Fruit fly (Drosophila melanogaster): ENCODE results near the gene CG6299.

Gene CG6299

dm6 chrX:15453121-15453520 is 9.4 kb upstream of the CG6299 start, which contains the start of gene CG11655 (continued):
- TF ChIP-seq trem (tag; optimal IDR thresholded peaks at IDR 0.05), result peak; percentile 16
- TF ChIP-seq CG12659 (GFP tag; optimal IDR thresholded peaks at IDR 0.05), result peak; percentile 29
- TF ChIP-seq CG3995 (GFP tag; optimal IDR thresholded peaks at IDR 0.05), result no peak
- no peak for TF ChIP-seq Awh (GFP tag; IDR thresholded peaks at IDR 0.05)
- no peak for TF ChIP-seq CG6272 (GFP tag; IDR thresholded peaks at IDR 0.05)
- TF ChIP-seq tgo (GFP tag; IDR thresholded peaks at IDR 0.05), result peak; percentile 21; the same call in 1 of the 3 replicates
- TF ChIP-seq sr (GFP tag; IDR thresholded peaks at IDR 0.05), result no peak
- TF ChIP-seq CG7987 (GFP tag; optimal IDR thresholded peaks at IDR 0.05), result no peak
- no peak for TF ChIP-seq en (GFP tag; optimal IDR thresholded peaks at IDR 0.05)
- TF ChIP-seq Abd-B (GFP tag; optimal IDR thresholded peaks at IDR 0.05), result peak; percentile 33
- TF ChIP-seq Kr (GFP tag; optimal IDR thresholded peaks at IDR 0.05), result no peak
- no peak for TF ChIP-seq CG14860 (GFP tag; IDR thresholded peaks at IDR 0.05; ENCODE audit: partially characterized antibody)
- no peak for TF ChIP-seq ab (GFP tag; optimal IDR thresholded peaks at IDR 0.05)
- TF ChIP-seq vvl (GFP tag; IDR thresholded peaks at IDR 0.05), result peak; percentile 61
- TF ChIP-seq CrebB (tag; optimal IDR thresholded peaks at IDR 0.05), result no peak
- peak; percentile 45 for TF ChIP-seq nom (GFP tag; optimal IDR thresholded peaks at IDR 0.05)
- peak; percentile 19 for TF ChIP-seq CG8924 (tag; optimal IDR thresholded peaks at IDR 0.05)
- TF ChIP-seq sima (GFP tag; optimal IDR thresholded peaks at IDR 0.05), result no peak
- TF ChIP-seq Max (GFP tag; optimal IDR thresholded peaks at IDR 0.05), result no peak
- peak; percentile 15 for TF ChIP-seq CG34376 (GFP tag; optimal IDR thresholded peaks at IDR 0.05)
- TF ChIP-seq ttk (GFP tag; IDR thresholded peaks at IDR 0.05), result no peak
- 0 out of 2 replicates have a peak, but pooled peaks have one; percentile 53 for TF ChIP-seq GATAe (GFP tag; conservative IDR thresholded peaks at IDR 0.05)
- no peak for TF ChIP-seq tap (tag; optimal IDR thresholded peaks at IDR 0.05)
- TF ChIP-seq Ssrp (tag; optimal IDR thresholded peaks at IDR 0.05), result peak; percentile 6
- peak; percentile 64 for TF ChIP-seq slbo (GFP tag; IDR thresholded peaks at IDR 0.05)
- TF ChIP-seq Fer2 (tag; optimal IDR thresholded peaks at IDR 0.05), result no peak
- TF ChIP-seq CG6854 (GFP tag; optimal IDR thresholded peaks at IDR 0.05), result no peak
- no peak for TF ChIP-seq CG17361 (GFP tag; IDR thresholded peaks at IDR 0.05)
- peak; percentile 35 for TF ChIP-seq dmrt11E (tag; optimal IDR thresholded peaks at IDR 0.05)
- TF ChIP-seq Nf-YB (GFP tag; optimal IDR thresholded peaks at IDR 0.05), result peak; percentile 26
- peak in 1 of 3 experiments; percentile 31 for TF ChIP-seq lola (GFP tag; optimal IDR thresholded peaks at IDR 0.05)
- TF ChIP-seq dpn (GFP tag; optimal IDR thresholded peaks at IDR 0.05), result peak in 1 of 2 experiments; percentile 17
- TF ChIP-seq Mes4 (GFP tag; optimal IDR thresholded peaks at IDR 0.05), result no peak
- peak; percentile 33 for TF ChIP-seq CoRest (tag; optimal IDR thresholded peaks at IDR 0.05)
- TF ChIP-seq Hsf (GFP tag; optimal IDR thresholded peaks at IDR 0.05), result no peak
- no peak for TF ChIP-seq CG9437 (GFP tag; optimal IDR thresholded peaks at IDR 0.05)
- peak; percentile 49; the same call in 1 of the 3 replicates for TF ChIP-seq CG6791 (GFP tag; IDR thresholded peaks at IDR 0.05; ENCODE audit: partially characterized antibody)
- TF ChIP-seq sob (GFP tag; IDR thresholded peaks at IDR 0.05), result peak; percentile 23; the same call in 1 of the 2 replicates
- no peak for TF ChIP-seq CTCF (GFP tag; optimal IDR thresholded peaks at IDR 0.05)
- peak; percentile 35; the same call in 1 of the 2 replicates for TF ChIP-seq sim (GFP tag; IDR thresholded peaks at IDR 0.05)
- no peak for TF ChIP-seq dimm (GFP tag; IDR thresholded peaks at IDR 0.05)
- no peak for TF ChIP-seq sd (tag; optimal IDR thresholded peaks at IDR 0.05)
- TF ChIP-seq chm (GFP tag; IDR thresholded peaks at IDR 0.05), result 0 out of 2 replicates have a peak, but pooled peaks have one; percentile 43
- peak; percentile 47; the same call in 1 of the 2 replicates for TF ChIP-seq ara (GFP tag; IDR thresholded peaks at IDR 0.05)
- TF ChIP-seq ap (GFP tag; IDR thresholded peaks at IDR 0.05), result 0 out of 2 replicates have a peak, but pooled peaks have one; percentile 11
- TF ChIP-seq Dp (GFP tag; optimal IDR thresholded peaks at IDR 0.05), result no peak
- TF ChIP-seq Doc2 (GFP tag; IDR thresholded peaks at IDR 0.05), result no peak
- TF ChIP-seq ase (GFP tag; IDR thresholded peaks at IDR 0.05), result no peak
- no peak for TF ChIP-seq hkb (optimal IDR thresholded peaks at IDR 0.05)
- TF ChIP-seq hkb (GFP tag; IDR thresholded peaks at IDR 0.05), result peak; percentile 43; the same call in 1 of the 2 replicates
- TF ChIP-seq CG2678 (tag; optimal IDR thresholded peaks at IDR 0.05), result no peak
- TF ChIP-seq ranshi (GFP tag; IDR thresholded peaks at IDR 0.05), result 0 out of 2 replicates have a peak, but pooled peaks have one; percentile 36
